Fruit fly (Drosophila melanogaster) Kc167 (cell line): ENCODE measurements around the gene KaiR1D.

Source experiments
- Myc ChIP-seq: fragments of >200 bp; optimal IDR thresholded peaks from 2 replicates; lab custom pipeline; 2017; ENCODE audit warnings: missing external identifiers
- Sin3A ChIP-seq: fragments of >200 bp; optimal IDR thresholded peaks from 2 replicates; lab custom pipeline; 2018; ENCODE audit warnings: missing external identifiers
- h ChIP-seq: fragments of >200 bp; optimal IDR thresholded peaks from 3 replicates; lab custom pipeline; 2018; ENCODE audit warnings: missing external identifiers
- insv ChIP-seq: fragments of >200 bp; optimal IDR thresholded peaks from 3 replicates; lab custom pipeline; 2018; ENCODE audit warnings: missing external identifiers
- ttk ChIP-seq: sonication (Bioruptor generic); optimal IDR thresholded peaks from 2 replicates; lab custom pipeline; 2017; ENCODE audit warnings: missing external identifiers

dm6 chr3R:20877436-20877835, 11.4 kb upstream of the KaiR1D start, which contains the start of gene TotZ:
- TF ChIP-seq insv (no peak), Sin3A (lab: Kevin White, UChicago) (no peak), h (lab: Kevin White, UChicago) (no peak), Myc (lab: Kevin White, UChicago) (no peak), ttk (lab: Kevin White, UChicago) (no peak)
